Fruit fly (Drosophila melanogaster) whole organism, embryonic: ENCODE measurements around the gene frtz.
A peak's percentile ranks its signal among the peaks of the same experiment; 100 is the strongest.

Source experiments
- CG11093 ChIP-seq: fragments of 200-800 bp; sonication (Bioruptor generic); IDR thresholded peaks from 3 replicates; pipeline ENCODE4 v1.3.6; 2022; ENCODE audit warnings: missing biosample characterization, missing genetic modification characterization
- CG12071 ChIP-seq: fragments of 200-800 bp; sonication (Bioruptor generic); optimal IDR thresholded peaks from 3 replicates; lab custom pipeline; 2018; ENCODE audit warnings: missing biosample characterization, mild to moderate bottlenecking, missing genetic modification characterization
- CG15514 ChIP-seq: fragments of 200-800 bp; sonication (Bioruptor generic); optimal IDR thresholded peaks from 3 replicates; lab custom pipeline; 2017; ENCODE audit warnings: missing biosample characterization, missing genetic modification characterization, mild to moderate bottlenecking, moderate library complexity, missing genetic modification reagents
- CG1603 ChIP-seq: fragments of 200-800 bp; sonication (Bioruptor generic); optimal IDR thresholded peaks from 2 replicates; lab custom pipeline; 2019; ENCODE audit warnings: missing biosample characterization, mild to moderate bottlenecking, missing genetic modification characterization, moderate library complexity
- CG17912 ChIP-seq: fragments of 200-800 bp; sonication (Bioruptor generic); optimal IDR thresholded peaks from 2 replicates; lab custom pipeline; 2018; ENCODE audit warnings: missing biosample characterization, mild to moderate bottlenecking, missing genetic modification characterization
- CG1792 ChIP-seq: fragments of 200-800 bp; sonication (Bioruptor generic); optimal IDR thresholded peaks from 2 replicates; lab custom pipeline; 2016; ENCODE audit warnings: missing biosample characterization, missing genetic modification characterization
- CG18011 ChIP-seq: fragments of 200-800 bp; sonication (Bioruptor generic); optimal IDR thresholded peaks from 2 replicates; lab custom pipeline; 2017; ENCODE audit warnings: missing biosample characterization, missing genetic modification characterization, mild to moderate bottlenecking, moderate library complexity, missing genotype
- CG18476 ChIP-seq: fragments of 200-800 bp; sonication (Bioruptor generic); optimal IDR thresholded peaks from 2 replicates; lab custom pipeline; 2016; ENCODE audit warnings: missing biosample characterization, mild to moderate bottlenecking, missing genetic modification characterization
- CG18599 ChIP-seq: fragments of 200-800 bp; sonication (Bioruptor generic); optimal IDR thresholded peaks from 3 replicates; lab custom pipeline; 2017; ENCODE audit warnings: missing biosample characterization, missing genetic modification characterization, mild to moderate bottlenecking, moderate library complexity, missing genetic modification reagents
- CG2712 ChIP-seq: fragments of 200-800 bp; optimal IDR thresholded peaks from 3 replicates; lab custom pipeline; 2019; ENCODE audit warnings: missing biosample characterization, mild to moderate bottlenecking, missing genetic modification characterization, moderate library complexity
- CG34376 ChIP-seq: fragments of 200-800 bp; sonication (Bioruptor generic); optimal IDR thresholded peaks from 2 replicates; lab custom pipeline; 2018; ENCODE audit warnings: missing biosample characterization, mild to moderate bottlenecking, missing genetic modification characterization
- CG6765 ChIP-seq: fragments of 200-800 bp; sonication (Bioruptor generic); optimal IDR thresholded peaks from 3 replicates; lab custom pipeline; 2017; ENCODE audit warnings: missing biosample characterization, mild to moderate bottlenecking, missing genetic modification characterization
- CG7839 ChIP-seq: fragments of 200-800 bp; sonication (Bioruptor generic); optimal IDR thresholded peaks from 3 replicates; lab custom pipeline; 2018; ENCODE audit warnings: missing biosample characterization, mild to moderate bottlenecking, missing genetic modification characterization, moderate library complexity
- CHES-1-like ChIP-seq: fragments of 200-800 bp; sonication (Bioruptor generic); optimal IDR thresholded peaks from 2 replicates; lab custom pipeline; 2016; ENCODE audit warnings: missing biosample characterization, missing genetic modification characterization
- CoRest ChIP-seq: fragments of 200-800 bp; sonication (Bioruptor generic); optimal IDR thresholded peaks from 3 replicates; lab custom pipeline; 2018; ENCODE audit warnings: missing biosample characterization, mild to moderate bottlenecking, missing genetic modification characterization, moderate library complexity
- CrebB ChIP-seq: fragments of 200-800 bp; sonication (Bioruptor generic); optimal IDR thresholded peaks from 3 replicates; lab custom pipeline; 2018; ENCODE audit warnings: missing biosample characterization, mild to moderate bottlenecking, missing genetic modification characterization
- Dbx ChIP-seq: fragments of 200-800 bp; sonication (Bioruptor generic); IDR thresholded peaks from 3 replicates; pipeline ENCODE4 v1.3.6; 2022; ENCODE audit warnings: missing biosample characterization, missing genetic modification characterization
- Deaf1 ChIP-seq: fragments of 200-800 bp; optimal IDR thresholded peaks from 3 replicates; lab custom pipeline; 2019; ENCODE audit warnings: missing biosample characterization, mild to moderate bottlenecking, missing genetic modification characterization, moderate library complexity
- Dp ChIP-seq: fragments of 200-800 bp; sonication (Bioruptor generic); optimal IDR thresholded peaks from 2 replicates; lab custom pipeline; 2018; ENCODE audit warnings: missing biosample characterization, mild to moderate bottlenecking, missing genetic modification characterization, moderate library complexity
- Dref ChIP-seq: fragments of 200-800 bp; sonication (Bioruptor generic); IDR thresholded peaks from 2 replicates; pipeline ENCODE4 v1.3.6; 2022; ENCODE audit warnings: missing biosample characterization, missing genetic modification characterization
- E2f2 ChIP-seq: fragments of 200-800 bp; sonication (Bioruptor generic); IDR thresholded peaks from 2 replicates; pipeline ENCODE4 v1.3.6; 2022; ENCODE audit warnings: missing biosample characterization, missing genetic modification characterization
- Gug ChIP-seq: fragments of 200-800 bp; sonication (Bioruptor generic); IDR thresholded peaks from 4 replicates; pipeline ENCODE4 v1.3.6; 2022; ENCODE audit warnings: missing biosample characterization, missing genetic modification characterization
- HLH3B ChIP-seq: fragments of 200-800 bp; sonication (Bioruptor generic); IDR thresholded peaks from 2 replicates; pipeline ENCODE4 v1.3.6; 2022; ENCODE audit warnings: missing biosample characterization, missing genetic modification characterization
- Hr39 ChIP-seq: fragments of >200 bp; optimal IDR thresholded peaks from 2 replicates; lab custom pipeline; 2017
- Med ChIP-seq: fragments of 200-800 bp; sonication (Bioruptor generic); peaks from one replicate; lab custom pipeline; 2016; ENCODE audit warnings: missing biosample characterization, missing genetic modification characterization, mild to moderate bottlenecking, inconsistent platforms, moderate library complexity
- Mes4 ChIP-seq: fragments of 200-800 bp; sonication (Bioruptor generic); optimal IDR thresholded peaks from 2 replicates; lab custom pipeline; 2016; ENCODE audit warnings: missing biosample characterization, missing genetic modification characterization
- Myb ChIP-seq: fragments of 200-800 bp; sonication (Bioruptor generic); optimal IDR thresholded peaks from 2 replicates; lab custom pipeline; 2016; ENCODE audit warnings: missing biosample characterization, missing genetic modification characterization
- Optix ChIP-seq: fragments of 200-800 bp; sonication (Bioruptor generic); IDR thresholded peaks from 3 replicates; pipeline ENCODE4 v1.3.6; 2022; ENCODE audit warnings: missing biosample characterization, missing genetic modification characterization
- Pdp1 ChIP-seq, 2 experiments: fragments of 200-800 bp; sonication (Bioruptor generic); optimal IDR thresholded peaks; 3 replicates each; lab custom pipeline; 2016; ENCODE audit warnings: missing biosample characterization in 2 of 2, missing genetic modification characterization in 2 of 2, mild to moderate bottlenecking in 1 of 2, moderate library complexity in 1 of 2
- Ptx1 ChIP-seq: fragments of 200-800 bp; sonication (Bioruptor generic); IDR thresholded peaks from 2 replicates; pipeline ENCODE4 v1.3.6; 2022; ENCODE audit warnings: missing biosample characterization, missing genetic modification characterization
- Stat92E ChIP-seq, 3 experiments: fragments of >200 bp in 2 of 3; fragments of 200-800 bp in 1 of 3; sonication (Bioruptor generic) in 1 of 3; optimal IDR thresholded peaks; 2 replicates each; lab custom pipeline; 2017 to 2019; ENCODE audit warnings: missing biosample characterization in 3 of 3, missing genetic modification characterization in 3 of 3, mild to moderate bottlenecking in 1 of 3, moderate library complexity in 1 of 3
- Vsx1 ChIP-seq: fragments of 200-800 bp; sonication (Bioruptor generic); optimal IDR thresholded peaks from 2 replicates; lab custom pipeline; 2017; ENCODE audit warnings: missing biosample characterization, mild to moderate bottlenecking, missing genetic modification characterization, missing genetic modification reagents
- cad ChIP-seq: fragments of >200 bp; optimal IDR thresholded peaks from 2 replicates; lab custom pipeline; 2017; ENCODE audit warnings: missing biosample characterization, missing genetic modification characterization
- chinmo ChIP-seq: fragments of 200-800 bp; sonication (Bioruptor generic); IDR thresholded peaks from 4 replicates; pipeline ENCODE4 v1.3.6; 2022; ENCODE audit warnings: missing biosample characterization, missing genetic modification characterization; ENCODE audit not compliant: partially characterized antibody
- danr ChIP-seq: fragments of 200-800 bp; sonication (Bioruptor generic); IDR thresholded peaks from 2 replicates; pipeline ENCODE4 v1.3.6; 2022; ENCODE audit warnings: missing biosample characterization, missing genetic modification characterization
- exex ChIP-seq: fragments of 200-800 bp; sonication (Bioruptor generic); optimal IDR thresholded peaks from 4 replicates; lab custom pipeline; 2018; ENCODE audit warnings: missing biosample characterization, mild to moderate bottlenecking, missing genetic modification characterization, moderate library complexity
- h ChIP-seq: fragments of >200 bp; optimal IDR thresholded peaks from 2 replicates; lab custom pipeline; 2017
- ham ChIP-seq: fragments of 200-800 bp; sonication (Bioruptor generic); IDR thresholded peaks from 2 replicates; pipeline ENCODE4 v1.3.6; 2022; ENCODE audit warnings: missing biosample characterization, missing genetic modification characterization
- hbn ChIP-seq: fragments of 200-800 bp; sonication (Bioruptor generic); IDR thresholded peaks from 2 replicates; pipeline ENCODE4 v1.3.6; 2022; ENCODE audit warnings: missing biosample characterization, missing genetic modification characterization; ENCODE audit not compliant: partially characterized antibody
- her ChIP-seq: fragments of 200-800 bp; sonication (Bioruptor generic); optimal IDR thresholded peaks from 2 replicates; lab custom pipeline; 2016; ENCODE audit warnings: missing biosample characterization, missing genetic modification characterization
- insv ChIP-seq, 2 experiments: fragments of 200-800 bp; sonication (Bioruptor generic); optimal IDR thresholded peaks; 3 replicates each; lab custom pipeline; 2016 to 2018; ENCODE audit warnings: missing biosample characterization in 2 of 2, missing genetic modification characterization in 2 of 2
- jumu ChIP-seq: fragments of 200-800 bp; sonication (Bioruptor generic); optimal IDR thresholded peaks from 3 replicates; lab custom pipeline; 2016; ENCODE audit warnings: missing biosample characterization, missing genetic modification characterization
- lilli ChIP-seq: fragments of 200-800 bp; sonication (Bioruptor generic); optimal IDR thresholded peaks from 3 replicates; lab custom pipeline; 2016; ENCODE audit warnings: missing biosample characterization, missing genetic modification characterization
- mam ChIP-seq: fragments of 200-800 bp; sonication (Bioruptor generic); optimal IDR thresholded peaks from 3 replicates; lab custom pipeline; 2016; ENCODE audit warnings: missing biosample characterization, missing genetic modification characterization
- nmo ChIP-seq: fragments of 200-800 bp; sonication (Bioruptor generic); optimal IDR thresholded peaks from 2 replicates; lab custom pipeline; 2018; ENCODE audit warnings: missing biosample characterization, mild to moderate bottlenecking, missing genetic modification characterization, moderate library complexity
- p53 ChIP-seq: fragments of 200-800 bp; sonication (Bioruptor generic); optimal IDR thresholded peaks from 2 replicates; lab custom pipeline; 2016; ENCODE audit warnings: missing biosample characterization, missing genetic modification characterization
- pho ChIP-seq: fragments of 200-800 bp; sonication (Bioruptor generic); optimal IDR thresholded peaks from 2 replicates; lab custom pipeline; 2016; ENCODE audit warnings: missing biosample characterization, missing genetic modification characterization
- repo ChIP-seq: fragments of 200-800 bp; sonication (Bioruptor generic); optimal IDR thresholded peaks from 2 replicates; lab custom pipeline; 2016; ENCODE audit warnings: missing biosample characterization, missing genetic modification characterization
- seq ChIP-seq: fragments of 200-800 bp; sonication (Bioruptor generic); IDR thresholded peaks from 2 replicates; pipeline ENCODE4 v1.3.6; 2022; ENCODE audit warnings: missing biosample characterization, missing genetic modification characterization
- sqz ChIP-seq: fragments of 200-800 bp; sonication (Bioruptor generic); optimal IDR thresholded peaks from 3 replicates; lab custom pipeline; 2018; ENCODE audit warnings: missing biosample characterization, mild to moderate bottlenecking, missing genetic modification characterization

The frtz gene

DNA sequence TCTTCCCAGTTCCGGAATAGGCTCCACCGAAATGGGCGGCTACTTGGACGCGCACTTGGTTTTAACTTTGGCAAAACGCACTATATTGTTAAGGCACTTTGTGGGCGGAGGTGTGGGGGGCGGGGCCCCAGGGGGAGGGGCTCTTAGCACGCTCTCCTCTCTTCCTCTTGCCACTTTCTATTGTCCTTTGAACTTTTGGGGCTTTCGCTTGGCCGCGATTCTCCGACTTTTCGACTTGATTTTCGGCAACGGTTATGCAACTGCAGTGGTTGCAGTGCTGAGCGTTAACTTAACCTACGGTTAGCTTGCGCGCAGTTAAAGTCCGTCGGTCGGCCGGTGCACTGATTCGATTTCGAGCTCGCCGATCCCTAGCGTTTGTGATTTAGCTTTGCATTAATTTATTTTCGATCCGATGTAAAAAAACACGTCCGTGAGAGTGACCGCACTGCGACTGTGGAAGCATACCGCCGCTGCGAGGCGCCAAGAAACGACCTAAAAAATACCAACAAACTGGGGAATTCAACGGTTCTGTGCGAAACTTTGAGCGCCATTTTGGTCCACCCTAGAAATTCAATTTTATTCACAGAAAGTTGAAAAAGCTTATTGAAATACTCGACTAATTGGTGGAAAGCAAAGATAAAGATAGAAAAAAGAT is 8.4 kb upstream of the frtz start, which contains the start of gene Rim2 (continued):
- TF ChIP-seq exex (peak; percentile 25), seq (GFP tag; lab: Robert Waterston, UW) (peak; percentile 7; the same call in 1 of the 2 replicates), Dref (GFP tag; lab: Robert Waterston, UW) (peak; percentile 39), Pdp1 (GFP tag; optimal IDR thresholded peaks at IDR 0.05; lab: Kevin White, UChicago) (peak in 1 of 2 experiments; percentile 89), Stat92E (GFP tag; optimal IDR thresholded peaks at IDR 0.05; lab: Kevin White, UChicago) (peak in 1 of 3 experiments; percentile 12), Gug (GFP tag; lab: Robert Waterston, UW) (no peak), CG1792 (GFP tag; lab: Kevin White, UChicago) (peak; percentile 18), Deaf1 (tag; lab: Kevin White, UChicago) (peak; percentile 13), ham (GFP tag; lab: Robert Waterston, UW) (no peak), CG34376 (GFP tag; lab: Kevin White, UChicago) (peak; percentile 27), CG2712 (tag; lab: Kevin White, UChicago) (peak; percentile 47), chinmo (GFP tag; lab: Robert Waterston, UW) (peak; percentile 31; the same call in 1 of the 4 replicates), Myb (GFP tag; lab: Kevin White, UChicago) (peak; percentile 81), Dp (GFP tag; lab: Kevin White, UChicago) (peak; percentile 82), CG18011 (GFP tag; lab: Kevin White, UChicago) (no peak), hbn (GFP tag; lab: Robert Waterston, UW) (no peak), CG17912 (GFP tag; lab: Kevin White, UChicago) (no peak), h (no peak), CG7839 (tag; lab: Kevin White, UChicago) (peak; percentile 14), mam (GFP tag; lab: Kevin White, UChicago) (no peak), Optix (GFP tag; lab: Robert Waterston, UW) (no peak), HLH3B (no peak), E2f2 (GFP tag; lab: Robert Waterston, UW) (peak; percentile 84), CG18476 (GFP tag; lab: Kevin White, UChicago) (no peak), Hr39 (lab: Kevin White, UChicago) (no peak), CG11093 (GFP tag; lab: Robert Waterston, UW) (no peak), jumu (peak; percentile 16), CG18599 (peak; percentile 18), lilli (GFP tag; lab: Kevin White, UChicago) (peak; percentile 12), pho (peak; percentile 25), sqz (GFP tag; lab: Kevin White, UChicago) (peak; percentile 73), repo (GFP tag; lab: Kevin White, UChicago) (no peak), CG6765 (peak; percentile 10), CrebB (tag; lab: Kevin White, UChicago) (peak; percentile 19), CG15514 (GFP tag; lab: Kevin White, UChicago) (peak; percentile 80), p53 (GFP tag; lab: Kevin White, UChicago) (peak; percentile 35), Vsx1 (no peak), cad (GFP tag; lab: Kevin White, UChicago) (no peak), Dbx (0 out of 3 replicates have a peak, but pooled peaks have one; percentile 27), danr (no peak), Med (peak; percentile 89), CoRest (peak; percentile 59), CHES-1-like (peak; percentile 35), CG1603 (tag; lab: Kevin White, UChicago) (peak; percentile 66), nmo (GFP tag; lab: Kevin White, UChicago) (peak; percentile 54), insv (GFP tag; optimal IDR thresholded peaks at IDR 0.05; lab: Kevin White, UChicago) (no peak), her (peak; percentile 99), Mes4 (GFP tag; lab: Kevin White, UChicago) (no peak), Ptx1 (GFP tag; lab: Robert Waterston, UW) (no peak), CG12071 (GFP tag; lab: Kevin White, UChicago) (no peak)
